Worm (Caenorhabditis elegans) whole organism, L1 larva: Measurements from ENCODE around the gene C18H7.7.

Source experiments
- alr-1 ChIP-seq: fragments of 200-800 bp; sonication (Bioruptor generic); optimal IDR thresholded peaks from 2 replicates; lab custom pipeline; 2018; ENCODE audit warnings: borderline replicate concordance, mild to moderate bottlenecking, missing genetic modification characterization, missing compliant biosample characterization
- elt-3 ChIP-seq, 6 experiments: fragments of 150-350 bp in 1 of 6; sonication (generic microtip); optimal IDR thresholded peaks; 2 replicates each; lab custom pipeline; 2017 to 2018; ENCODE audit warnings: missing biosample characterization in 6 of 6, missing genetic modification characterization in 6 of 6, inconsistent platforms in 1 of 6
- lin-35 ChIP-seq, 2 experiments: fragments of 150-350 bp; optimal IDR thresholded peaks; 2 replicates each; lab custom pipeline; 2014; ENCODE audit warnings: missing biosample characterization in 2 of 2, missing genetic modification characterization in 2 of 2, missing genetic modification reagents in 2 of 2
- mdl-1 ChIP-seq, 2 experiments: fragments of 150-350 bp; optimal IDR thresholded peaks; 2 replicates each; lab custom pipeline; 2014 to 2017; ENCODE audit warnings: missing biosample characterization in 2 of 2, missing genetic modification characterization in 2 of 2, inconsistent platforms in 1 of 2
- nhr-11 ChIP-seq: fragments of 150-350 bp; optimal IDR thresholded peaks from 2 replicates; lab custom pipeline; 2014; ENCODE audit warnings: missing biosample characterization, missing genetic modification characterization
- nhr-12 ChIP-seq: sonication (generic microtip); optimal IDR thresholded peaks from 2 replicates; lab custom pipeline; 2017; ENCODE audit warnings: missing biosample characterization, missing genetic modification characterization
- nhr-237 ChIP-seq: fragments of 150-350 bp; optimal IDR thresholded peaks from 2 replicates; lab custom pipeline; 2014; ENCODE audit warnings: missing biosample characterization, missing genetic modification characterization
- pqm-1 ChIP-seq: sonication (generic microtip); optimal IDR thresholded peaks from 3 replicates; lab custom pipeline; 2017; ENCODE audit warnings: missing biosample characterization, missing genetic modification characterization
- zag-1 ChIP-seq: fragments of 150-350 bp; optimal IDR thresholded peaks from 2 replicates; lab custom pipeline; 2014; ENCODE audit warnings: missing biosample characterization, missing genetic modification characterization

- TF ChIP-seq pqm-1 (tag; lab: Kevin White, UChicago) = no peak
- TF ChIP-seq alr-1 = no peak
- TF ChIP-seq nhr-11 = no peak
- no peak for TF ChIP-seq elt-3 (tag; optimal IDR thresholded peaks at IDR 0.05; lab: Kevin White, UChicago)
- no peak for TF ChIP-seq mdl-1 (tag; optimal IDR thresholded peaks at IDR 0.05; lab: Kevin White, UChicago)
- TF ChIP-seq lin-35 (GFP tag; optimal IDR thresholded peaks at IDR 0.05; lab: Kevin White, UChicago) = no peak
- no peak for TF ChIP-seq nhr-12 (tag; lab: Kevin White, UChicago)
- no peak for TF ChIP-seq nhr-237 (tag; lab: Kevin White, UChicago)
- no peak for TF ChIP-seq zag-1 (tag; lab: Kevin White, UChicago)
Observed at ce11 chrIV:604144-604543, 8.0 kb upstream of the C18H7.7 start, which contains the start of gene col-102.
